Worm (Caenorhabditis elegans) whole organism, L4 larva: ENCODE measurements around the gene W01C8.5.

ENCODE experiments used
- D1046.2 ChIP-seq: fragments of 200-800 bp; sonication (Bioruptor generic); IDR thresholded peaks from 2 replicates; pipeline ENCODE4 v1.3.6; 2022; ENCODE audit warnings: missing genetic modification characterization, missing compliant biosample characterization
- F10B5.3 ChIP-seq: sonication (generic microtip); optimal IDR thresholded peaks from 2 replicates; lab custom pipeline; 2016; ENCODE audit warnings: mild to moderate bottlenecking, missing genetic modification characterization, missing compliant biosample characterization
- F44E2.7 ChIP-seq: fragments of 200-800 bp; sonication (Bioruptor generic); IDR thresholded peaks from 2 replicates; pipeline ENCODE4 v2.1.2; 2022; ENCODE audit warnings: missing genetic modification characterization, missing compliant biosample characterization
- F49E8.2 ChIP-seq: sonication (generic microtip); optimal IDR thresholded peaks from 2 replicates; lab custom pipeline; 2016; ENCODE audit warnings: missing compliant biosample characterization, mild to moderate bottlenecking, missing genetic modification characterization, borderline replicate concordance
- R02D3.7 ChIP-seq: fragments of 150-350 bp; sonication (generic microtip); optimal IDR thresholded peaks from 3 replicates; lab custom pipeline; 2014; ENCODE audit warnings: missing biosample characterization, missing genetic modification characterization
- T26A8.4 ChIP-seq: fragments of 200-800 bp; sonication (Bioruptor generic); IDR thresholded peaks from 2 replicates; pipeline ENCODE4 v1.3.6; 2022; ENCODE audit warnings: missing genetic modification characterization, missing compliant biosample characterization
- Y105C5A.15 ChIP-seq: fragments of 200-800 bp; sonication (Bioruptor generic); IDR thresholded peaks from 2 replicates; pipeline ENCODE4 v1.3.6; 2022; ENCODE audit warnings: missing genetic modification characterization, missing compliant biosample characterization
- Y48G9A.11 ChIP-seq: fragments of 200-800 bp; sonication (Bioruptor generic); IDR thresholded peaks from 2 replicates; pipeline ENCODE4 v1.3.6; 2022; ENCODE audit warnings: missing genetic modification reagents, missing genetic modification characterization, missing compliant biosample characterization
- Y5F2A.4 ChIP-seq: fragments of 200-800 bp; sonication (Bioruptor generic); optimal IDR thresholded peaks from 2 replicates; lab custom pipeline; 2018; ENCODE audit warnings: mild to moderate bottlenecking, missing genetic modification characterization, missing compliant biosample characterization
- Y75B8A.6 ChIP-seq: fragments of 200-800 bp; sonication (Bioruptor generic); IDR thresholded peaks from 2 replicates; pipeline ENCODE4 v1.3.6; 2022; ENCODE audit warnings: missing genetic modification reagents, missing genetic modification characterization, missing compliant biosample characterization
- ZK337.2 ChIP-seq: fragments of 200-800 bp; sonication (Bioruptor generic); IDR thresholded peaks from 2 replicates; pipeline ENCODE4 v1.3.6; 2022; ENCODE audit warnings: missing genetic modification reagents, missing genetic modification characterization, missing compliant biosample characterization
- aha-1 ChIP-seq: fragments of 150-350 bp; peaks from one replicate; lab custom pipeline; 2014; ENCODE audit warnings: missing biosample characterization, missing genetic modification characterization
- aly-2 ChIP-seq: sonication (generic microtip); optimal IDR thresholded peaks from 2 replicates; lab custom pipeline; 2018; ENCODE audit warnings: missing biosample characterization, missing genetic modification characterization
- ama-1 ChIP-seq: fragments of 150-350 bp; optimal IDR thresholded peaks from 2 replicates; lab custom pipeline; 2014; ENCODE audit warnings: inconsistent platforms, mixed read lengths
- arid-1 ChIP-seq: fragments of 200-800 bp; sonication (Bioruptor generic); conservative IDR thresholded peaks from 2 replicates; pipeline ENCODE4 v1.3.6; 2022; ENCODE audit warnings: missing genetic modification reagents, missing genetic modification characterization, missing compliant biosample characterization
- ceh-20 ChIP-seq: fragments of 200-800 bp; sonication (Bioruptor generic); IDR thresholded peaks from 2 replicates; pipeline ENCODE4 v1.3.6; 2022; ENCODE audit warnings: missing genetic modification reagents, missing genetic modification characterization, missing compliant biosample characterization
- ceh-28 ChIP-seq: fragments of 150-350 bp; optimal IDR thresholded peaks from 2 replicates; lab custom pipeline; 2014; ENCODE audit warnings: missing biosample characterization, missing genetic modification reagents, missing genetic modification characterization
- ceh-44 ChIP-seq: fragments of 200-800 bp; sonication (Bioruptor generic); IDR thresholded peaks from 2 replicates; pipeline ENCODE4 v1.3.6; 2022; ENCODE audit warnings: missing genetic modification reagents, missing genetic modification characterization, missing compliant biosample characterization
- ceh-62 ChIP-seq: sonication (generic microtip); optimal IDR thresholded peaks from 2 replicates; lab custom pipeline; 2017; ENCODE audit warnings: missing biosample characterization, missing genetic modification characterization
- ceh-82 ChIP-seq: sonication (generic microtip); optimal IDR thresholded peaks from 2 replicates; lab custom pipeline; 2017; ENCODE audit warnings: missing biosample characterization, missing genetic modification characterization
- cey-2 ChIP-seq: sonication (generic microtip); optimal IDR thresholded peaks from 3 replicates; lab custom pipeline; 2017; ENCODE audit warnings: missing genetic modification characterization, mild to moderate bottlenecking, missing compliant biosample characterization, antibody characterized with exemption, borderline replicate concordance; ENCODE audit not compliant: insufficient read depth
- daf-12 ChIP-seq: fragments of 150-350 bp; optimal IDR thresholded peaks from 2 replicates; lab custom pipeline; 2014; ENCODE audit warnings: missing biosample characterization, missing genetic modification reagents, missing genetic modification characterization
- daf-8 ChIP-seq: fragments of 200-800 bp; sonication (Bioruptor generic); IDR thresholded peaks from 2 replicates; pipeline ENCODE4 v1.3.6; 2022; ENCODE audit warnings: missing genetic modification characterization, missing compliant biosample characterization
- dmd-6 ChIP-seq: fragments of 200-800 bp; sonication (Bioruptor generic); IDR thresholded peaks from 2 replicates; pipeline ENCODE4 v1.3.6; 2022; ENCODE audit warnings: missing genetic modification reagents, missing genetic modification characterization, missing compliant biosample characterization
- dmd-8 ChIP-seq: fragments of 200-800 bp; sonication (Bioruptor generic); IDR thresholded peaks from 2 replicates; pipeline ENCODE4 v1.3.6; 2022; ENCODE audit warnings: missing genetic modification characterization, missing compliant biosample characterization
- dmd-9 ChIP-seq: fragments of 200-800 bp; sonication (Bioruptor generic); IDR thresholded peaks from 2 replicates; pipeline ENCODE4 v1.3.6; 2022; ENCODE audit warnings: missing genetic modification reagents, missing genetic modification characterization, missing compliant biosample characterization
- dpl-1 ChIP-seq: fragments of 150-350 bp; optimal IDR thresholded peaks from 2 replicates; lab custom pipeline; 2014; ENCODE audit warnings: missing biosample characterization, missing genetic modification reagents, missing genetic modification characterization
- fos-1 ChIP-seq: fragments of 150-350 bp; optimal IDR thresholded peaks from 2 replicates; lab custom pipeline; 2014; ENCODE audit warnings: missing biosample characterization, missing genetic modification characterization
- gei-8 ChIP-seq: fragments of 200-800 bp; sonication (Bioruptor generic); optimal IDR thresholded peaks from 2 replicates; lab custom pipeline; 2018; ENCODE audit warnings: mild to moderate bottlenecking, missing genetic modification characterization, missing compliant biosample characterization
- hif-1 ChIP-seq, 2 experiments: sonication (generic microtip); optimal IDR thresholded peaks; 2 replicates each; lab custom pipeline; 2016 to 2017; ENCODE audit warnings: missing compliant biosample characterization in 2 of 2, missing genetic modification characterization in 2 of 2, missing genetic modification reagents in 2 of 2, missing genotype in 2 of 2, mild to moderate bottlenecking in 1 of 2
- hlh-11 ChIP-seq: fragments of 200-800 bp; sonication (Bioruptor generic); optimal IDR thresholded peaks from 2 replicates; lab custom pipeline; 2018; ENCODE audit warnings: mild to moderate bottlenecking, missing genetic modification characterization, missing compliant biosample characterization
- hmg-1.1 ChIP-seq: fragments of 200-800 bp; sonication (Bioruptor generic); IDR thresholded peaks from 2 replicates; pipeline ENCODE4 v1.3.6; 2022; ENCODE audit warnings: missing genetic modification reagents, missing genetic modification characterization, missing compliant biosample characterization
- jun-1 ChIP-seq: fragments of 150-350 bp; optimal IDR thresholded peaks from 2 replicates; lab custom pipeline; 2014; ENCODE audit warnings: missing biosample characterization, missing genetic modification reagents, missing genetic modification characterization
- lin-13 ChIP-seq: fragments of 150-350 bp; optimal IDR thresholded peaks from 2 replicates; lab custom pipeline; 2014; ENCODE audit warnings: missing biosample characterization, missing genetic modification reagents, missing genetic modification characterization
- lin-15B ChIP-seq: fragments of 150-350 bp; sonication (generic microtip); optimal IDR thresholded peaks from 3 replicates; lab custom pipeline; 2014; ENCODE audit warnings: missing biosample characterization, missing genetic modification characterization
- lin-38 ChIP-seq: fragments of 200-800 bp; sonication (Bioruptor generic); IDR thresholded peaks from 2 replicates; pipeline ENCODE4 v1.3.6; 2022; ENCODE audit warnings: missing genetic modification reagents, missing genetic modification characterization, missing compliant biosample characterization
- lin-39 ChIP-seq: fragments of 150-350 bp; optimal IDR thresholded peaks from 2 replicates; lab custom pipeline; 2014; ENCODE audit warnings: missing biosample characterization, missing genetic modification reagents, missing genetic modification characterization
- lsy-2 ChIP-seq, 2 experiments: fragments of 150-350 bp in 1 of 2; sonication (generic microtip) in 1 of 2; optimal IDR thresholded peaks; 2 replicates each; lab custom pipeline; 2014 to 2017; ENCODE audit warnings: missing biosample characterization in 2 of 2, missing genetic modification characterization in 2 of 2
- madf-5 ChIP-seq, 2 experiments: fragments of 200-800 bp; sonication (Bioruptor generic); IDR thresholded peaks; 2 replicates each; pipeline ENCODE4 v1.3.6; 2022; ENCODE audit warnings: missing compliant biosample characterization in 2 of 2, missing genetic modification characterization in 2 of 2
- madf-9 ChIP-seq: fragments of 200-800 bp; sonication (Bioruptor generic); conservative IDR thresholded peaks from 2 replicates; pipeline ENCODE4 v1.3.6; 2022; ENCODE audit warnings: missing genetic modification reagents, missing genetic modification characterization, missing compliant biosample characterization
- mxl-2 ChIP-seq: fragments of 200-800 bp; sonication (Bioruptor generic); conservative IDR thresholded peaks from 2 replicates; pipeline ENCODE4 v1.3.6; 2022; ENCODE audit warnings: missing genetic modification reagents, missing genetic modification characterization, missing compliant biosample characterization
- nhr-10 ChIP-seq: fragments of 150-350 bp; optimal IDR thresholded peaks from 2 replicates; lab custom pipeline; 2014; ENCODE audit warnings: missing biosample characterization, missing genetic modification characterization
- nhr-111 ChIP-seq: fragments of 200-800 bp; sonication (Bioruptor generic); optimal IDR thresholded peaks from 2 replicates; lab custom pipeline; 2018; ENCODE audit warnings: mild to moderate bottlenecking, missing genetic modification characterization, missing compliant biosample characterization
- nhr-76 ChIP-seq: fragments of 150-350 bp; optimal IDR thresholded peaks from 2 replicates; lab custom pipeline; 2014; ENCODE audit warnings: missing biosample characterization, missing genetic modification characterization
- nhr-77 ChIP-seq: fragments of 150-350 bp; optimal IDR thresholded peaks from 2 replicates; lab custom pipeline; 2014; ENCODE audit warnings: missing biosample characterization, missing genetic modification characterization
- pqm-1 ChIP-seq: sonication (generic microtip); optimal IDR thresholded peaks from 2 replicates; lab custom pipeline; 2017; ENCODE audit warnings: missing biosample characterization, missing genetic modification characterization
- rbr-2 ChIP-seq: sonication (generic microtip); optimal IDR thresholded peaks from 2 replicates; lab custom pipeline; 2016; ENCODE audit warnings: missing genotype, missing genetic modification characterization, missing compliant biosample characterization
- sdz-12 ChIP-seq: fragments of 200-800 bp; sonication (Bioruptor generic); optimal IDR thresholded peaks from 2 replicates; lab custom pipeline; 2018; ENCODE audit warnings: mild to moderate bottlenecking, missing genetic modification characterization, missing compliant biosample characterization
- set-16 ChIP-seq: fragments of 200-800 bp; sonication (Bioruptor generic); IDR thresholded peaks from 2 replicates; pipeline ENCODE4 v1.3.6; 2022; ENCODE audit warnings: missing genetic modification reagents, missing genetic modification characterization, missing compliant biosample characterization
- skn-1 ChIP-seq: fragments of 150-350 bp; optimal IDR thresholded peaks from 2 replicates; lab custom pipeline; 2014; ENCODE audit warnings: missing biosample characterization, missing genetic modification characterization
- snpc-4 ChIP-seq: fragments of 150-350 bp; optimal IDR thresholded peaks from 2 replicates; lab custom pipeline; 2014; ENCODE audit warnings: missing biosample characterization, missing genetic modification characterization
- zfp-2 ChIP-seq: sonication (generic microtip); optimal IDR thresholded peaks from 2 replicates; lab custom pipeline; 2016; ENCODE audit warnings: mild to moderate bottlenecking, missing genetic modification characterization, missing compliant biosample characterization
- ztf-11 ChIP-seq: fragments of 150-350 bp; optimal IDR thresholded peaks from 2 replicates; lab custom pipeline; 2014; ENCODE audit warnings: missing biosample characterization, missing genetic modification characterization
- ztf-7 ChIP-seq: fragments of 150-350 bp; optimal IDR thresholded peaks from 2 replicates; lab custom pipeline; 2014; ENCODE audit warnings: missing biosample characterization, missing genetic modification characterization

Gene W01C8.5

ce11 chrX:5686065-5686464 lies 11.0 kb downstream of the W01C8.5 start, which contains the start of gene set-20 (continued):
- TF ChIP-seq dmd-9 (GFP tag; lab: Robert Waterston, UW): no peak
- TF ChIP-seq rbr-2: peak; percentile 80
- peak; percentile 76 for TF ChIP-seq hlh-11 (tag; lab: Kevin White, UChicago)
- TF ChIP-seq Y5F2A.4 (GFP tag; lab: Kevin White, UChicago): no peak
- no peak for TF ChIP-seq cey-2
- no peak for TF ChIP-seq Y105C5A.15 (GFP tag; lab: Robert Waterston, UW)
- TF ChIP-seq zfp-2 (tag; lab: Kevin White, UChicago): no peak
- TF ChIP-seq arid-1 (GFP tag; lab: Robert Waterston, UW): no peak
- TF ChIP-seq sdz-12: no peak
- peak; percentile 64 for TF ChIP-seq F10B5.3
- TF ChIP-seq dmd-6 (GFP tag; lab: Robert Waterston, UW): no peak
- no peak for TF ChIP-seq pqm-1 (tag; lab: Kevin White, UChicago)
- TF ChIP-seq nhr-77 (tag; lab: Kevin White, UChicago): no peak
- no peak for TF ChIP-seq daf-8 (GFP tag; lab: Robert Waterston, UW)
- TF ChIP-seq nhr-76 (tag; lab: Kevin White, UChicago): no peak
- TF ChIP-seq lsy-2 (tag; optimal IDR thresholded peaks at IDR 0.05; lab: Kevin White, UChicago): peak in 1 of 2 experiments; percentile 52
- no peak for TF ChIP-seq nhr-10 (tag; lab: Kevin White, UChicago)
- no peak for TF ChIP-seq ceh-62 (tag; lab: Kevin White, UChicago)
- TF ChIP-seq ceh-20 (GFP tag; lab: Robert Waterston, UW): no peak
- no peak for TF ChIP-seq ceh-44
- TF ChIP-seq nhr-111 (GFP tag; lab: Kevin White, UChicago): no peak
- no peak for TF ChIP-seq lin-39 (tag; lab: Kevin White, UChicago)
- no peak for TF ChIP-seq dpl-1 (GFP tag; lab: Kevin White, UChicago)
- TF ChIP-seq Y48G9A.11: no peak
- TF ChIP-seq lin-13 (GFP tag; lab: Kevin White, UChicago): no peak
- TF ChIP-seq snpc-4 (tag; lab: Kevin White, UChicago): no peak
- no peak for TF ChIP-seq ztf-7 (tag; lab: Kevin White, UChicago)
- no peak for TF ChIP-seq ama-1 (lab: Kevin White, UChicago)
- TF ChIP-seq aha-1 (tag; lab: Kevin White, UChicago): peak; percentile 67
- no peak for TF ChIP-seq aly-2 (tag; lab: Kevin White, UChicago)
- no peak for TF ChIP-seq F49E8.2 (tag; lab: Kevin White, UChicago)
- TF ChIP-seq jun-1: no peak
- no peak for TF ChIP-seq gei-8 (GFP tag; lab: Kevin White, UChicago)
- no peak for TF ChIP-seq R02D3.7
- TF ChIP-seq ceh-82 (tag; lab: Kevin White, UChicago): no peak
- TF ChIP-seq daf-12 (tag; lab: Kevin White, UChicago): no peak
- no peak for TF ChIP-seq T26A8.4 (GFP tag; lab: Robert Waterston, UW)
- TF ChIP-seq hmg-1.1: no peak; the same call in 1 of the 2 replicates
- no peak for TF ChIP-seq madf-9 (GFP tag; lab: Robert Waterston, UW)
- TF ChIP-seq lin-15B (tag; lab: Kevin White, UChicago): no peak
- TF ChIP-seq D1046.2: no peak
- TF ChIP-seq set-16: no peak
- no peak for TF ChIP-seq ztf-11
- TF ChIP-seq fos-1 (tag; lab: Kevin White, UChicago): no peak
- no peak for TF ChIP-seq mxl-2 (GFP tag; lab: Robert Waterston, UW)
- TF ChIP-seq madf-5 (GFP tag; IDR thresholded peaks at IDR 0.05; lab: Robert Waterston, UW): no peak
- TF ChIP-seq ZK337.2 (GFP tag; lab: Robert Waterston, UW): no peak
- no peak for TF ChIP-seq hif-1 (tag; optimal IDR thresholded peaks at IDR 0.05; lab: Kevin White, UChicago)
- TF ChIP-seq Y75B8A.6 (GFP tag; lab: Robert Waterston, UW): no peak
- no peak for TF ChIP-seq skn-1 (tag; lab: Kevin White, UChicago)
- TF ChIP-seq lin-38 (GFP tag; lab: Robert Waterston, UW): no peak
- no peak for TF ChIP-seq ceh-28
- TF ChIP-seq F44E2.7 (GFP tag; lab: Robert Waterston, UW): no peak
- 0 out of 2 replicates have a peak, but pooled peaks have one; percentile 7 for TF ChIP-seq dmd-8 (GFP tag; lab: Robert Waterston, UW)
